Fruit fly (Drosophila melanogaster) whole organism, embryonic: ENCODE data around the gene H.

ENCODE experiments used
- CG13775 ChIP-seq: fragments of 200-800 bp; sonication (Bioruptor generic); optimal IDR thresholded peaks from 3 replicates; lab custom pipeline; 2017; ENCODE audit warnings: missing biosample characterization, mild to moderate bottlenecking, missing genetic modification characterization
- Doc2 ChIP-seq: fragments of 200-800 bp; sonication (Bioruptor generic); IDR thresholded peaks from 2 replicates; pipeline ENCODE4 v1.3.6; 2022; ENCODE audit warnings: missing biosample characterization, missing genetic modification characterization
- kni ChIP-seq: fragments of 200-800 bp; sonication (Bioruptor generic); optimal IDR thresholded peaks from 3 replicates; lab custom pipeline; 2017; ENCODE audit warnings: mild to moderate bottlenecking, missing biosample characterization, missing genetic modification reagents, missing genetic modification characterization
- tup ChIP-seq: fragments of 200-800 bp; sonication (Bioruptor generic); optimal IDR thresholded peaks from 2 replicates; lab custom pipeline; 2016; ENCODE audit warnings: missing biosample characterization, mild to moderate bottlenecking, missing genetic modification characterization, moderate library complexity

dm6 chr3R:20586409-20586808 lies 35.3 kb upstream of the H start:
- TF ChIP-seq kni, result no peak
- TF ChIP-seq Doc2 (GFP tag; lab: Robert Waterston, UW), result no peak
- TF ChIP-seq CG13775 (GFP tag; lab: Kevin White, UChicago), result no peak
- TF ChIP-seq tup, result no peak
